Fruit fly (Drosophila melanogaster) whole organism, wandering third instar larva: Measurements from ENCODE around the gene CG46434.

Experiments
- Abd-B ChIP-seq: fragments of >200 bp; optimal IDR thresholded peaks from 2 replicates; lab custom pipeline; 2017; ENCODE audit warnings: missing biosample characterization, missing genetic modification characterization
- CG9705 ChIP-seq: fragments of 200-800 bp; sonication (Bioruptor generic); optimal IDR thresholded peaks from 2 replicates; lab custom pipeline; 2018; ENCODE audit warnings: missing biosample characterization, mild to moderate bottlenecking, missing genetic modification characterization
- CrebA ChIP-seq: fragments of 200-800 bp; sonication (Bioruptor generic); optimal IDR thresholded peaks from 2 replicates; lab custom pipeline; 2016; ENCODE audit warnings: missing biosample characterization, mild to moderate bottlenecking, missing genetic modification characterization, borderline replicate concordance
- Dfd ChIP-seq: fragments of >200 bp; optimal IDR thresholded peaks from 2 replicates; lab custom pipeline; 2017; ENCODE audit warnings: missing biosample characterization, missing genetic modification characterization
- Dif ChIP-seq: fragments of 200-275, 200-300 bp; sonication (Bioruptor generic); optimal IDR thresholded peaks from 2 replicates; lab custom pipeline; 2018; ENCODE audit warnings: missing biosample characterization, missing genetic modification characterization; ENCODE audit not compliant: partially characterized antibody
- GATAd ChIP-seq: sonication (Bioruptor generic); optimal IDR thresholded peaks from 2 replicates; lab custom pipeline; 2016; ENCODE audit warnings: missing biosample characterization, missing genetic modification characterization
- HLH106 ChIP-seq: fragments of 200-800 bp; optimal IDR thresholded peaks from 3 replicates; lab custom pipeline; 2019; ENCODE audit warnings: missing biosample characterization, mild to moderate bottlenecking, missing genetic modification characterization, moderate library complexity
- Hnf4 ChIP-seq: fragments of 200-800 bp; sonication (Bioruptor generic); optimal IDR thresholded peaks from 2 replicates; lab custom pipeline; 2016; ENCODE audit warnings: missing biosample characterization, mild to moderate bottlenecking, missing genetic modification characterization
- Hr83 ChIP-seq: fragments of 200-300 bp; sonication (Bioruptor generic); optimal IDR thresholded peaks from 2 replicates; lab custom pipeline; 2016; ENCODE audit warnings: missing biosample characterization, mild to moderate bottlenecking, missing genetic modification characterization, moderate library complexity; ENCODE audit not compliant: poor library complexity, severe bottlenecking
- Jra ChIP-seq: sonication (Bioruptor generic); optimal IDR thresholded peaks from 2 replicates; lab custom pipeline; 2016; ENCODE audit warnings: missing biosample characterization, missing genetic modification characterization
- Mio ChIP-seq: sonication (Bioruptor generic); optimal IDR thresholded peaks from 2 replicates; lab custom pipeline; 2016; ENCODE audit warnings: missing biosample characterization, missing genetic modification characterization
- Myc ChIP-seq: fragments of >200 bp; optimal IDR thresholded peaks from 2 replicates; lab custom pipeline; 2017
- N ChIP-seq: fragments of >200 bp; optimal IDR thresholded peaks from 2 replicates; lab custom pipeline; 2018; ENCODE audit warnings: missing biosample characterization, missing external identifiers, missing genetic modification characterization
- OdsH ChIP-seq: fragments of 200-800 bp; sonication (Bioruptor generic); optimal IDR thresholded peaks from 2 replicates; lab custom pipeline; 2016; ENCODE audit warnings: missing biosample characterization, mild to moderate bottlenecking, missing genetic modification characterization
- Rel ChIP-seq, 2 experiments: fragments of 200-800 bp; sonication (Bioruptor generic) in 1 of 2; optimal IDR thresholded peaks; 2 replicates in 1 of 2; 3 replicates in 1 of 2; lab custom pipeline; 2016 to 2019; ENCODE audit warnings: mild to moderate bottlenecking in 2 of 2, missing biosample characterization in 2 of 2, missing genetic modification characterization in 2 of 2, moderate library complexity in 1 of 2
- Sp1 ChIP-seq: fragments of 200-800 bp; sonication (Bioruptor generic); optimal IDR thresholded peaks from 3 replicates; lab custom pipeline; 2019; ENCODE audit warnings: missing biosample characterization, mild to moderate bottlenecking, missing genetic modification characterization, moderate library complexity
- Vsx2 ChIP-seq: fragments of 200-300, 225-300 bp; sonication (Bioruptor generic); optimal IDR thresholded peaks from 2 replicates; lab custom pipeline; 2018; ENCODE audit warnings: missing biosample characterization, missing genetic modification characterization; ENCODE audit not compliant: partially characterized antibody
- br ChIP-seq: fragments of 200-800 bp; sonication (Bioruptor generic); optimal IDR thresholded peaks from 2 replicates; lab custom pipeline; 2016; ENCODE audit warnings: missing biosample characterization, missing genetic modification characterization
- brk ChIP-seq: fragments of 200-800 bp; sonication (Bioruptor generic); optimal IDR thresholded peaks from 2 replicates; lab custom pipeline; 2016; ENCODE audit warnings: missing biosample characterization, mild to moderate bottlenecking, missing genetic modification characterization
- dl ChIP-seq, 2 experiments: fragments of 175-275, 200-275 bp in 1 of 2; fragments of 200-275 bp in 1 of 2; sonication (Bioruptor generic); optimal IDR thresholded peaks; lab custom pipeline; 2018; ENCODE audit warnings: mild to moderate bottlenecking in 2 of 2, missing biosample characterization in 2 of 2, missing genetic modification characterization in 2 of 2, moderate library complexity in 2 of 2; ENCODE audit not compliant: partially characterized antibody in 2 of 2, insufficient read depth in 1 of 2
- dmrt93B ChIP-seq: fragments of 200-800 bp; sonication (Bioruptor generic); optimal IDR thresholded peaks from 2 replicates; lab custom pipeline; 2018; ENCODE audit warnings: missing biosample characterization, mild to moderate bottlenecking, missing genetic modification characterization
- dsf ChIP-seq: sonication (Bioruptor generic); optimal IDR thresholded peaks from 2 replicates; lab custom pipeline; 2016; ENCODE audit warnings: missing biosample characterization, missing genetic modification characterization, borderline replicate concordance
- ey ChIP-seq: fragments of 200-800 bp; sonication (Bioruptor generic); optimal IDR thresholded peaks from 2 replicates; lab custom pipeline; 2016; ENCODE audit warnings: missing biosample characterization, missing genetic modification characterization
- foxo ChIP-seq, 2 experiments: fragments of 200-800 bp; sonication (Bioruptor generic); optimal IDR thresholded peaks; 2 replicates in 1 of 2; 3 replicates in 1 of 2; lab custom pipeline; 2016 to 2017; ENCODE audit warnings: missing biosample characterization in 2 of 2, missing genetic modification characterization in 2 of 2
- fru ChIP-seq: fragments of 200-800 bp; sonication (Bioruptor generic); optimal IDR thresholded peaks from 3 replicates; lab custom pipeline; 2016; ENCODE audit warnings: missing biosample characterization, mild to moderate bottlenecking, missing genetic modification characterization
- h ChIP-seq: fragments of 200-800 bp; sonication (Bioruptor generic); optimal IDR thresholded peaks from 3 replicates; lab custom pipeline; 2016; ENCODE audit warnings: missing biosample characterization, mild to moderate bottlenecking, missing genetic modification characterization
- jim ChIP-seq: fragments of 175-275, 200-325 bp; sonication (Bioruptor generic); optimal IDR thresholded peaks from 2 replicates; lab custom pipeline; 2016; ENCODE audit warnings: missing biosample characterization, mild to moderate bottlenecking, missing genetic modification characterization
- pan ChIP-seq: fragments of >200 bp; optimal IDR thresholded peaks from 2 replicates; lab custom pipeline; 2017
- psq ChIP-seq: fragments of 200-800 bp; sonication (Bioruptor generic); optimal IDR thresholded peaks from 3 replicates; lab custom pipeline; 2017; ENCODE audit warnings: missing biosample characterization, mild to moderate bottlenecking, missing genetic modification characterization, moderate library complexity
- rgr ChIP-seq: fragments of 200-800 bp; sonication (Bioruptor generic); optimal IDR thresholded peaks from 3 replicates; lab custom pipeline; 2016; ENCODE audit warnings: missing biosample characterization, mild to moderate bottlenecking, missing genetic modification characterization
- sage ChIP-seq: fragments of 200-800 bp; sonication (Bioruptor generic); optimal IDR thresholded peaks from 2 replicates; lab custom pipeline; 2016; ENCODE audit warnings: missing biosample characterization, mild to moderate bottlenecking, missing genetic modification characterization
- sv ChIP-seq: fragments of 200-800 bp; sonication (Bioruptor generic); optimal IDR thresholded peaks from 3 replicates; lab custom pipeline; 2016; ENCODE audit warnings: missing biosample characterization, missing genetic modification characterization
- tai ChIP-seq: sonication (Bioruptor generic); optimal IDR thresholded peaks from 2 replicates; lab custom pipeline; 2016; ENCODE audit warnings: missing biosample characterization, missing genetic modification characterization
- usp ChIP-seq: fragments of >200 bp; optimal IDR thresholded peaks from 2 replicates; lab custom pipeline; 2017; ENCODE audit warnings: missing biosample characterization, missing genetic modification characterization

Gene CG46434

dm6 chr3L:19585979-19586378 lies 42.0 kb upstream of the CG46434 start, which contains the start of the genes CG9231 and CG9330:
Gene CG9231 (minus strand): TSS chr3L:19586003.
Gene CG9330 (plus strand): TSS chr3L:19586253.
- TF ChIP-seq brk, result peak; percentile 33
- peak; percentile 12 for TF ChIP-seq dsf (GFP tag; lab: Kevin White, UChicago)
- TF ChIP-seq Dif (GFP tag; lab: Kevin White, UChicago), result no peak
- TF ChIP-seq CG9705 (GFP tag; lab: Kevin White, UChicago), result peak; percentile 12
- TF ChIP-seq fru (GFP tag; lab: Kevin White, UChicago), result peak; percentile 74
- peak; percentile 22 for TF ChIP-seq br (GFP tag; lab: Kevin White, UChicago)
- no peak for TF ChIP-seq CrebA (GFP tag; lab: Kevin White, UChicago)
- TF ChIP-seq Hr83 (GFP tag; lab: Kevin White, UChicago), result no peak
- TF ChIP-seq Abd-B, result no peak
- TF ChIP-seq rgr, result peak; percentile 10
- peak in 1 of 2 experiments; percentile 41 for TF ChIP-seq foxo (GFP tag; optimal IDR thresholded peaks at IDR 0.05; lab: Kevin White, UChicago)
- peak; percentile 73 for TF ChIP-seq Jra (GFP tag; lab: Kevin White, UChicago)
- peak; percentile 64 for TF ChIP-seq h (GFP tag; lab: Kevin White, UChicago)
- TF ChIP-seq Rel (GFP tag; optimal IDR thresholded peaks at IDR 0.05; lab: Kevin White, UChicago), result no peak
- peak; percentile 55 for TF ChIP-seq Rel (tag; optimal IDR thresholded peaks at IDR 0.05; lab: Kevin White, UChicago)
- TF ChIP-seq psq (GFP tag; lab: Kevin White, UChicago), result peak; percentile 26
- TF ChIP-seq Vsx2 (GFP tag; lab: Kevin White, UChicago), result no peak
- no peak for TF ChIP-seq Mio (GFP tag; lab: Kevin White, UChicago)
- TF ChIP-seq tai (GFP tag; lab: Kevin White, UChicago), result peak; percentile 62
- TF ChIP-seq usp, result no peak
- no peak for TF ChIP-seq dl (GFP tag; optimal IDR thresholded peaks at IDR 0.05; lab: Kevin White, UChicago; ENCODE audit: insufficient read depth in 1 of 2, partially characterized antibody in 2 of 2)
- TF ChIP-seq HLH106 (tag; lab: Kevin White, UChicago), result peak; percentile 26
- TF ChIP-seq OdsH, result peak; percentile 16
- TF ChIP-seq GATAd (GFP tag; lab: Kevin White, UChicago), result no peak
- TF ChIP-seq pan (lab: Kevin White, UChicago), result no peak
- peak; percentile 24 for TF ChIP-seq ey
- TF ChIP-seq jim (GFP tag; lab: Kevin White, UChicago), result no peak
- no peak for TF ChIP-seq Dfd
- TF ChIP-seq Sp1, result peak; percentile 16
- peak; percentile 56 for TF ChIP-seq Hnf4 (GFP tag; lab: Kevin White, UChicago)
- TF ChIP-seq sv (GFP tag; lab: Kevin White, UChicago), result peak; percentile 8

- TF ChIP-seq Sp1 (no peak), dmrt93B (GFP tag; lab: Kevin White, UChicago) (no peak), pan (lab: Kevin White, UChicago) (no peak), Dif (GFP tag; lab: Kevin White, UChicago) (no peak), Jra (GFP tag; lab: Kevin White, UChicago) (no peak), tai (GFP tag; lab: Kevin White, UChicago) (no peak), sv (GFP tag; lab: Kevin White, UChicago) (no peak), Hnf4 (GFP tag; lab: Kevin White, UChicago) (no peak)
Measured at dm6 chr3L:19584369-19584915, 40.4 kb upstream of the CG46434 start, which contains the start of gene Shal. Gene Shal (minus strand): TSS chr3L:19584568.

- TF ChIP-seq HLH106 (tag; lab: Kevin White, UChicago), result no peak
- no peak for TF ChIP-seq Hnf4 (GFP tag; lab: Kevin White, UChicago)
- TF ChIP-seq fru (GFP tag; lab: Kevin White, UChicago), result no peak
- TF ChIP-seq Mio (GFP tag; lab: Kevin White, UChicago), result no peak
- no peak for TF ChIP-seq Sp1
- no peak for TF ChIP-seq tai (GFP tag; lab: Kevin White, UChicago)
- no peak for TF ChIP-seq OdsH
- TF ChIP-seq jim (GFP tag; lab: Kevin White, UChicago), result no peak
- no peak for TF ChIP-seq Jra (GFP tag; lab: Kevin White, UChicago)
- TF ChIP-seq psq (GFP tag; lab: Kevin White, UChicago), result no peak
- TF ChIP-seq Abd-B, result no peak
- no peak for TF ChIP-seq N (GFP tag; lab: Kevin White, UChicago)
- TF ChIP-seq CG9705 (GFP tag; lab: Kevin White, UChicago), result no peak
- TF ChIP-seq Myc (lab: Kevin White, UChicago), result no peak
- no peak for TF ChIP-seq Vsx2 (GFP tag; lab: Kevin White, UChicago)
- TF ChIP-seq sage (GFP tag; lab: Kevin White, UChicago), result no peak
- TF ChIP-seq dmrt93B (GFP tag; lab: Kevin White, UChicago), result no peak
- no peak for TF ChIP-seq ey
Measured at dm6 chr3L:19580709-19581227, 36.8 kb upstream of the CG46434 start.
